Worm (Caenorhabditis elegans) whole organism, early embryonic: Measurements from ENCODE around the gene F32A5.8.

Source experiments
- B0310.2 ChIP-seq: sonication (generic microtip); optimal IDR thresholded peaks from 2 replicates; lab custom pipeline; 2016; ENCODE audit warnings: mild to moderate bottlenecking, missing genetic modification characterization, missing compliant biosample characterization
- F13C5.2 ChIP-seq: sonication (generic microtip); optimal IDR thresholded peaks from 2 replicates; lab custom pipeline; 2017; ENCODE audit warnings: mild to moderate bottlenecking, missing genetic modification characterization, inconsistent platforms, missing compliant biosample characterization
- aly-1 ChIP-seq: sonication (generic microtip); optimal IDR thresholded peaks from 2 replicates; lab custom pipeline; 2016; ENCODE audit warnings: missing genetic modification characterization, missing compliant biosample characterization
- ama-1 ChIP-seq: fragments of 150-350 bp; optimal IDR thresholded peaks from 2 replicates; lab custom pipeline; 2014
- ceh-13 ChIP-seq: fragments of 200-800 bp; sonication (Bioruptor generic); optimal IDR thresholded peaks from 2 replicates; lab custom pipeline; 2018; ENCODE audit warnings: mild to moderate bottlenecking, missing genetic modification characterization, missing compliant biosample characterization
- ceh-36 ChIP-seq: sonication (generic microtip); optimal IDR thresholded peaks from 2 replicates; lab custom pipeline; 2016; ENCODE audit warnings: missing genetic modification characterization, inconsistent platforms, missing compliant biosample characterization
- ets-7 ChIP-seq: sonication (generic microtip); optimal IDR thresholded peaks from 2 replicates; lab custom pipeline; 2016; ENCODE audit warnings: missing genotype, missing genetic modification characterization, missing compliant biosample characterization
- flt-1 ChIP-seq: fragments of 200-800 bp; sonication (Bioruptor generic); IDR thresholded peaks from 2 replicates; pipeline ENCODE4 v1.3.6; 2022; ENCODE audit warnings: missing genetic modification characterization, missing compliant biosample characterization
- hmbx-1 ChIP-seq: sonication (generic microtip); optimal IDR thresholded peaks from 2 replicates; lab custom pipeline; 2016; ENCODE audit warnings: mild to moderate bottlenecking, missing genetic modification characterization, missing compliant biosample characterization
- hmg-4 ChIP-seq: fragments of 200-800 bp; sonication (Bioruptor generic); optimal IDR thresholded peaks from 2 replicates; lab custom pipeline; 2018; ENCODE audit warnings: mild to moderate bottlenecking, missing genetic modification characterization, missing compliant biosample characterization
- hnd-1 ChIP-seq: sonication (generic microtip); optimal IDR thresholded peaks from 2 replicates; lab custom pipeline; 2016; ENCODE audit warnings: missing genetic modification characterization, missing compliant biosample characterization
- pes-1 ChIP-seq: fragments of 200-800 bp; sonication (Bioruptor generic); IDR thresholded peaks from 2 replicates; pipeline ENCODE4 v1.3.6; 2022; ENCODE audit warnings: missing genetic modification reagents, missing genetic modification characterization, missing compliant biosample characterization
- scrt-1 ChIP-seq: fragments of 200-800 bp; sonication (Bioruptor generic); IDR thresholded peaks from 2 replicates; pipeline ENCODE4 v1.3.6; 2022; ENCODE audit warnings: missing genetic modification characterization, missing compliant biosample characterization
- sea-1 ChIP-seq: fragments of 200-800 bp; sonication (Bioruptor generic); conservative IDR thresholded peaks from 2 replicates; pipeline ENCODE4 v1.3.6; 2022; ENCODE audit warnings: missing genetic modification characterization, missing compliant biosample characterization
- tbx-11 ChIP-seq: fragments of 200-800 bp; sonication (Bioruptor generic); IDR thresholded peaks from 2 replicates; pipeline ENCODE4 v1.3.6; 2022; ENCODE audit warnings: missing genetic modification characterization, missing compliant biosample characterization
- tbx-37 ChIP-seq: fragments of 200-800 bp; sonication (Bioruptor generic); conservative IDR thresholded peaks from 2 replicates; pipeline ENCODE4 v1.3.6; 2022; ENCODE audit warnings: missing genetic modification reagents, missing genetic modification characterization, missing compliant biosample characterization
- tra-4 ChIP-seq: sonication (generic microtip); optimal IDR thresholded peaks from 2 replicates; lab custom pipeline; 2017; ENCODE audit warnings: missing genetic modification characterization, missing compliant biosample characterization

Gene F32A5.8

DNA sequence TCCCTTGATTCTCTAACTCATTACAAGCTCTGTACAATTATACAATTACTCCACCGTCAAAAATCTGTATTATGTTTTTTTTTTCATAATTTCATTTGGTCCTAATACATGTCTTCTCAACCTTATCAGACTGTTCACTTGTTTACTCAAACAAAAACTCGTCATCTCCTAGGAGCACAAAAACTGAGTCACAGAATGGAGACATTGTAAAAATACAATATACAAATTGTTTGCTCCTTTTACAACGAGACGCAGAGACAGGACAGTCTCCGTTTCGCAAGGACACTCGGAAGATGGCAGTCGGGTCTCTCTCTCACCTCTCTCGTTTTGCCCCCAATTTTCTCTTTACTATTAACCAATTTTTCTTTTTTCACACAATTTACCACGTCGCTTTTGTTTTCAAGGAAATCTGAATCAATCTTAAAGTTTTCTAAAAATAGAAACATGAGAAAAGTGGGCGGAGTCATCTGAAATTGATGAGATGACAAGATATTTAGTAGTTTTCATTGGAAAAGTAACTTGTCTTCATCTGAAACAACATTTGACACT lies at the start of gene F32A5.8:
TSS of gene F32A5.8 (plus strand) at position 499 of the 549 bp plus-strand sequence.
- TF ChIP-seq ceh-13 (no peak), B0310.2 (tag; lab: Kevin White, UChicago) (no peak), scrt-1 (no peak), ets-7 (no peak), hmbx-1 (tag; lab: Kevin White, UChicago) (no peak), ama-1 (lab: Kevin White, UChicago) (no peak), flt-1 (GFP tag; lab: Robert Waterston, UW) (no peak)

DNA sequence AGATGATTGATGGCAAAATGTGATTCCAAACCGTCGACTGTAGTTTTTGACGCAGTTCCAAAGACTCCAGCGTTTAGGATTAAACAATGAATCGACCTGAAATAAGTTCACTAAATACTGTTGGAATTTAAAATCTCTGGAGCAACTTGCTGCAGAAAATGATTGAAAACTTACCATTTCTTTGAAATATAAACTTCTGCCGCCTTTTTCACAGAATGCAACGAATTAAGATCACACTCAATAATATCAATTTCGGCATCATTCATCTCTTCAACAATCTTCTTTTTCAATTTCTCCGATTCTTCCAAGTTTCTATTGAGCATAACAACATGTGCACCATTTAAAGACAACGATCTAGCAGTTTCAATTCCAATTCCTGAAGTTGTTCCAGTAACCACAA lies 48.3 kb upstream of the F32A5.8 start:
- no peak for TF ChIP-seq sea-1 (GFP tag; lab: Robert Waterston, UW)
- TF ChIP-seq F13C5.2 (tag; lab: Kevin White, UChicago): no peak
- no peak for TF ChIP-seq ama-1 (lab: Kevin White, UChicago)
- TF ChIP-seq hmbx-1 (tag; lab: Kevin White, UChicago): no peak
- no peak for TF ChIP-seq tbx-11 (GFP tag; lab: Robert Waterston, UW)
- no peak for TF ChIP-seq ceh-36 (tag; lab: Kevin White, UChicago)
- TF ChIP-seq B0310.2 (tag; lab: Kevin White, UChicago): no peak
- TF ChIP-seq scrt-1: no peak
- no peak for TF ChIP-seq ets-7
- TF ChIP-seq aly-1 (tag; lab: Kevin White, UChicago): no peak
- no peak for TF ChIP-seq tra-4 (tag; lab: Kevin White, UChicago)
- no peak for TF ChIP-seq ceh-13
- no peak for TF ChIP-seq hnd-1 (tag; lab: Kevin White, UChicago)
- no peak for TF ChIP-seq tbx-37 (GFP tag; lab: Robert Waterston, UW)
- TF ChIP-seq flt-1 (GFP tag; lab: Robert Waterston, UW): no peak
- TF ChIP-seq hmg-4 (GFP tag; lab: Kevin White, UChicago): no peak
- no peak for TF ChIP-seq pes-1

DNA sequence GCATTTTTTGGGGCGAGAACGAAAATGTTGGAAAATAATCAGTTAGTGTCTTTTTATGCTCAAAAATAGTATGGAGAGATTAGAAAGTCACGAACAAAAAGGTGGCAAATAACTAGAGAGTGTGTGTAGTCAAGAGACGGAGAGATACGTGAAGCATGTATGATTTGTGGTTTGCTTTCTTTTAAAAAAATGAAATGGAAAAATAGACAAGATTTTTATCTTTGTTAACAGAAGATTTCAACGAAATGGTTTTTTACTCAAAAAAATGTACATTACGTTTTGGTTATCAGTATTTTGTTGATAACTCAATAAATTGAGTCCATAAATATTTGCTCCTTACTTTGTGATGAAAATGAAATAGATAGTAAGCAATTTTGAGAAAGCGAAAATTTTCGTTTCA lies 47.7 kb upstream of the F32A5.8 start, which contains the start of gene dhs-7:
TSS of gene dhs-7 (minus strand) at position 277 of the 400 bp plus-strand sequence.
- TF ChIP-seq ceh-13 (no peak), ceh-36 (tag; lab: Kevin White, UChicago) (no peak), pes-1 (no peak), scrt-1 (no peak), F13C5.2 (tag; lab: Kevin White, UChicago) (no peak), ets-7 (no peak), ama-1 (lab: Kevin White, UChicago) (no peak), tbx-37 (GFP tag; lab: Robert Waterston, UW) (no peak)

DNA sequence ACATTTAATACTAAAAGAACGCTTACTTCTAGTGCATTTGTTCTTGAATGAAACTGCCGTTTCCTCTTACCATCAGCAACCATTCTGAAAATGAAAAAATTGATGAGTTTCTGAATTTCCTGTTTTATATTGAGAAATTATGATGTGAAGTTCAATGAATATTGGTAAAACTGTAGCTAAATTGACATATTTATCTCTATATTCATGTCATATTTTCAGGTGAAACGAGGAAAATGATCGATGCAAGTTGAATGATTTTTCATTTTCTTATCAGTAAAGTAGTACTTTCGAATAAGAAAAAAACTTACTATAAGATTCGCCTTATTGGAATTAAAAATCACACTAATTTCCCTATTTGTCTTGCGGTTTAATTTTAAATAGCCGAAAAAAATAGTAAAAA lies 45.7 kb upstream of the F32A5.8 start, which contains the start of gene E04F6.15:
TSS of gene E04F6.15 (minus strand) at position 101 of the 400 bp plus-strand sequence.
- TF ChIP-seq pes-1: no peak
- no peak for TF ChIP-seq hmbx-1 (tag; lab: Kevin White, UChicago)
- TF ChIP-seq sea-1 (GFP tag; lab: Robert Waterston, UW): no peak
- TF ChIP-seq F13C5.2 (tag; lab: Kevin White, UChicago): no peak

DNA sequence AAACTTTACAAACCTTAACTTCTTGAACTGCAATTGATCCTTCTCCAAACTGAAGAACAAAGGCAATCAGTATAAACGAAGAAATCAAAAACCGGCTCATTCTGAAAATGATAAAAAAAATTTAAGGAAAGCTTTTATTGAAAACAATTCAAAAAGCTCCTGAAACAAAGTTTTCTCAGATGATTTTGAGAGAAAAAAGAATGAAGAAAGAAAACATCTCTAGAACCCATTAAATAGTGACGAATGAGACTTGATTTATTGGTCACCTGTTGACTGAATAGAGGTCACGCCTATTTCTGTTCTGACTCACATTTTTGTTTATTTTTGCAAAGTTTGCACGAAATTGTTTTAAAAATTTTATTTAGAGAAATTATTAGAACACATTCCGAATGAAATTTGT lies 44.6 kb upstream of the F32A5.8 start, which contains the start of gene E04F6.8:
TSS of gene E04F6.8 (minus strand) at position 101 of the 400 bp plus-strand sequence.
- TF ChIP-seq tra-4 (tag; lab: Kevin White, UChicago) (no peak), ceh-36 (tag; lab: Kevin White, UChicago) (no peak), ama-1 (lab: Kevin White, UChicago) (no peak), hmbx-1 (tag; lab: Kevin White, UChicago) (no peak), F13C5.2 (tag; lab: Kevin White, UChicago) (no peak), flt-1 (GFP tag; lab: Robert Waterston, UW) (no peak), hmg-4 (GFP tag; lab: Kevin White, UChicago) (no peak), hnd-1 (tag; lab: Kevin White, UChicago) (no peak), ets-7 (no peak), sea-1 (GFP tag; lab: Robert Waterston, UW) (no peak), pes-1 (no peak), tbx-11 (GFP tag; lab: Robert Waterston, UW) (no peak), ceh-13 (no peak), scrt-1 (no peak), aly-1 (tag; lab: Kevin White, UChicago) (no peak), tbx-37 (GFP tag; lab: Robert Waterston, UW) (no peak), B0310.2 (tag; lab: Kevin White, UChicago) (no peak)

DNA sequence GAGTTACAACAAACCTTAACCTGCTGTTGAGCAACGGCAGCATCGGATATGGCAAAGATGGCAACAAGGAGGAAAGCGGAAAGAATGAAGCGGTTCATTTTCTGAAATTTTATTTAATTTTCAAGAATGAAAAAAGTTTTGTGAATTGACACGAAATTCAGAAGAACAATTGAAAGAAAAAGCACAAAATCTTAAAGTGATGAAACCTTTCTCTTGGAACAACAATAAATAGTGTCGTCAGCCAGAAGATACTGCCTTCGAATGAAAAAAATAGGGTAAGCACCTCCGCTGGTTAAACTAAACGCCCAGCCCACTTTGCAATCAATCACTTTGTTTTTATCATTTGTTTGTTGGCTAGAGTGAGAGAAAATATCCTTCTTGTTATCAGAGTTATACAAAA lies 43.9 kb upstream of the F32A5.8 start, which contains the start of gene E04F6.9:
TSS of gene E04F6.9 (minus strand) at position 101 of the 400 bp plus-strand sequence.
- TF ChIP-seq scrt-1 (no peak), ceh-36 (tag; lab: Kevin White, UChicago) (no peak), pes-1 (no peak), ets-7 (no peak), aly-1 (tag; lab: Kevin White, UChicago) (no peak), F13C5.2 (tag; lab: Kevin White, UChicago) (no peak), sea-1 (GFP tag; lab: Robert Waterston, UW) (no peak), tra-4 (tag; lab: Kevin White, UChicago) (no peak), tbx-11 (GFP tag; lab: Robert Waterston, UW) (no peak), hmbx-1 (tag; lab: Kevin White, UChicago) (no peak), tbx-37 (GFP tag; lab: Robert Waterston, UW) (no peak), flt-1 (GFP tag; lab: Robert Waterston, UW) (no peak), B0310.2 (tag; lab: Kevin White, UChicago) (no peak), ceh-13 (no peak), hmg-4 (GFP tag; lab: Kevin White, UChicago) (no peak), ama-1 (lab: Kevin White, UChicago) (no peak), hnd-1 (tag; lab: Kevin White, UChicago) (no peak)

DNA sequence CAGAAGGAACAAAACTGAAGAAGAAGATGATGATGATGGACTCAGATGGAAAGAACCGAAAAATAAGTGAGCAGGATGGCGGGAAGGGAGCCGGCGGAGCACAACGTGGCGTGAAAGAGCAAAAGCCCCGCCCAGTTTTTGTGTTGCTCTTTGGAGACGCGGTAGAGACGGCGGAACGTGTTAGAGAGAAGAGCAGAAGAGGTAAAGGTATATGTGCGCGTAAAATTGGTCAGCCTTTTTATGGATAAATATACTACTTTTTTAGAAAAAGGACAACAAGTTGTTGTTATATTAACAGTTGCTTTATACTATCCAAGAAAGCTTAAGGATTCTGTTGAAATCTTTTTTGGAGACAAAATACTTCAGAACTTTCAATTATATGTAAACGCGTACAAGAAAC lies 38.9 kb upstream of the F32A5.8 start, which contains the start of gene E04F6.10:
TSS of gene E04F6.10 (minus strand) at position 101 of the 400 bp plus-strand sequence.
- TF ChIP-seq tbx-11 (GFP tag; lab: Robert Waterston, UW) (no peak), ama-1 (lab: Kevin White, UChicago) (no peak), flt-1 (GFP tag; lab: Robert Waterston, UW) (no peak), hmbx-1 (tag; lab: Kevin White, UChicago) (no peak), pes-1 (no peak), ceh-36 (tag; lab: Kevin White, UChicago) (no peak), tra-4 (tag; lab: Kevin White, UChicago) (no peak), F13C5.2 (tag; lab: Kevin White, UChicago) (no peak), aly-1 (tag; lab: Kevin White, UChicago) (no peak), hnd-1 (tag; lab: Kevin White, UChicago) (no peak), hmg-4 (GFP tag; lab: Kevin White, UChicago) (no peak), B0310.2 (tag; lab: Kevin White, UChicago) (no peak), sea-1 (GFP tag; lab: Robert Waterston, UW) (no peak), tbx-37 (GFP tag; lab: Robert Waterston, UW) (no peak), ceh-13 (no peak), ets-7 (no peak), scrt-1 (no peak)
